Fruit fly (Drosophila melanogaster) whole organism, embryonic: ENCODE results near the gene sick.
A peak's percentile ranks its signal among the peaks of the same experiment; 100 is the strongest.

Source experiments
- Aef1 ChIP-seq: fragments of 200-800 bp; sonication (Bioruptor generic); IDR thresholded peaks from 3 replicates; pipeline ENCODE4 v1.3.6; 2022; ENCODE audit warnings: missing biosample characterization, missing genetic modification characterization
- Bdp1 ChIP-seq: fragments of 200-800 bp; sonication (Bioruptor generic); optimal IDR thresholded peaks from 3 replicates; lab custom pipeline; 2016; ENCODE audit warnings: missing biosample characterization, missing genetic modification characterization
- CG10147 ChIP-seq: fragments of 200-800 bp; sonication (Bioruptor generic); optimal IDR thresholded peaks from 2 replicates; lab custom pipeline; 2019; ENCODE audit warnings: missing biosample characterization, mild to moderate bottlenecking, missing genetic modification characterization, moderate library complexity
- CG11504 ChIP-seq: fragments of 200-800 bp; sonication (Bioruptor generic); optimal IDR thresholded peaks from 3 replicates; lab custom pipeline; 2019; ENCODE audit warnings: missing biosample characterization, mild to moderate bottlenecking, missing genetic modification characterization, moderate library complexity
- CG11695 ChIP-seq: fragments of 200-800 bp; sonication (Bioruptor generic); IDR thresholded peaks from 3 replicates; pipeline ENCODE4 v1.3.6; 2022; ENCODE audit warnings: missing biosample characterization, missing genetic modification characterization
- CG13424 ChIP-seq: fragments of 200-800 bp; sonication (Bioruptor generic); optimal IDR thresholded peaks from 2 replicates; lab custom pipeline; 2019; ENCODE audit warnings: missing biosample characterization, mild to moderate bottlenecking, missing genetic modification characterization, moderate library complexity
- CG14667 ChIP-seq: fragments of 200-800 bp; sonication (Bioruptor generic); IDR thresholded peaks from 2 replicates; pipeline ENCODE4 v1.3.6; 2022; ENCODE audit warnings: missing biosample characterization, missing genetic modification characterization
- CG15011 ChIP-seq: fragments of 200-800 bp; sonication (Bioruptor generic); optimal IDR thresholded peaks from 3 replicates; lab custom pipeline; 2018; ENCODE audit warnings: missing biosample characterization, mild to moderate bottlenecking, missing genetic modification characterization
- CG1602 ChIP-seq: fragments of 200-800 bp; sonication (Bioruptor generic); optimal IDR thresholded peaks from 3 replicates; lab custom pipeline; 2016; ENCODE audit warnings: missing biosample characterization, missing genetic modification characterization
- CG1792 ChIP-seq: fragments of 200-800 bp; sonication (Bioruptor generic); optimal IDR thresholded peaks from 2 replicates; lab custom pipeline; 2016; ENCODE audit warnings: missing biosample characterization, missing genetic modification characterization
- CG34376 ChIP-seq: fragments of 200-800 bp; sonication (Bioruptor generic); optimal IDR thresholded peaks from 2 replicates; lab custom pipeline; 2018; ENCODE audit warnings: missing biosample characterization, mild to moderate bottlenecking, missing genetic modification characterization
- CG5953 ChIP-seq: fragments of 200-800 bp; sonication (Bioruptor generic); IDR thresholded peaks from 2 replicates; pipeline ENCODE4 v1.3.6; 2022; ENCODE audit warnings: missing biosample characterization, missing genetic modification characterization
- CG6175 ChIP-seq: fragments of 200-800 bp; sonication (Bioruptor generic); IDR thresholded peaks from 3 replicates; pipeline ENCODE4 v1.3.6; 2022; ENCODE audit warnings: missing biosample characterization, missing genetic modification characterization
- CG6813 ChIP-seq: fragments of 200-800 bp; sonication (Bioruptor generic); optimal IDR thresholded peaks from 2 replicates; lab custom pipeline; 2017; ENCODE audit warnings: missing biosample characterization, missing genetic modification characterization, mild to moderate bottlenecking, moderate library complexity, missing genetic modification reagents
- CG6854 ChIP-seq: fragments of 200-800 bp; sonication (Bioruptor generic); optimal IDR thresholded peaks from 3 replicates; lab custom pipeline; 2017; ENCODE audit warnings: missing biosample characterization, mild to moderate bottlenecking, missing genetic modification characterization
- CG7745 ChIP-seq: fragments of 200-800 bp; sonication (Bioruptor generic); optimal IDR thresholded peaks from 2 replicates; lab custom pipeline; 2018; ENCODE audit warnings: missing biosample characterization, mild to moderate bottlenecking, missing genetic modification characterization, moderate library complexity
- Chrac-16 ChIP-seq: fragments of 200-800 bp; sonication (Bioruptor generic); optimal IDR thresholded peaks from 3 replicates; lab custom pipeline; 2016; ENCODE audit warnings: missing biosample characterization, missing genetic modification characterization
- Dref ChIP-seq: fragments of 200-800 bp; sonication (Bioruptor generic); IDR thresholded peaks from 2 replicates; pipeline ENCODE4 v1.3.6; 2022; ENCODE audit warnings: missing biosample characterization, missing genetic modification characterization
- E2f1 ChIP-seq: fragments of 200-800 bp; sonication (Bioruptor generic); IDR thresholded peaks from 2 replicates; pipeline ENCODE4 v1.3.6; 2022; ENCODE audit warnings: missing biosample characterization, missing genetic modification characterization
- ERR ChIP-seq: fragments of 200-800 bp; sonication (Bioruptor generic); optimal IDR thresholded peaks from 2 replicates; lab custom pipeline; 2016; ENCODE audit warnings: missing biosample characterization, missing genetic modification characterization
- Fer3 ChIP-seq: fragments of 200-800 bp; sonication (Bioruptor generic); optimal IDR thresholded peaks from 2 replicates; lab custom pipeline; 2018; ENCODE audit warnings: missing biosample characterization, mild to moderate bottlenecking, missing genetic modification characterization, moderate library complexity
- HmgZ ChIP-seq: fragments of 200-800 bp; sonication (Bioruptor generic); optimal IDR thresholded peaks from 2 replicates; lab custom pipeline; 2018; ENCODE audit warnings: missing biosample characterization, mild to moderate bottlenecking, missing genetic modification characterization
- Hmr ChIP-seq: fragments of 200-800 bp; sonication (Bioruptor generic); optimal IDR thresholded peaks from 3 replicates; lab custom pipeline; 2017; ENCODE audit warnings: mild to moderate bottlenecking, missing biosample characterization, missing genetic modification reagents, missing genetic modification characterization
- Lhr ChIP-seq: fragments of 200-800 bp; sonication (Bioruptor generic); optimal IDR thresholded peaks from 3 replicates; lab custom pipeline; 2017; ENCODE audit warnings: mild to moderate bottlenecking, missing biosample characterization, missing genetic modification reagents, missing genetic modification characterization
- MTF-1 ChIP-seq: fragments of 200-800 bp; sonication (Bioruptor generic); optimal IDR thresholded peaks from 2 replicates; lab custom pipeline; 2018; ENCODE audit warnings: missing biosample characterization, mild to moderate bottlenecking, missing genetic modification characterization, borderline replicate concordance
- Nf-YC ChIP-seq: fragments of 200-800 bp; optimal IDR thresholded peaks from 3 replicates; lab custom pipeline; 2019; ENCODE audit warnings: missing biosample characterization, mild to moderate bottlenecking, missing genetic modification characterization, moderate library complexity
- Rfx ChIP-seq: fragments of 200-800 bp; sonication (Bioruptor generic); IDR thresholded peaks from 2 replicates; pipeline ENCODE4 v1.3.6; 2022; ENCODE audit warnings: missing biosample characterization, missing genetic modification characterization
- Six4 ChIP-seq: fragments of 200-800 bp; sonication (Bioruptor generic); optimal IDR thresholded peaks from 2 replicates; lab custom pipeline; 2016; ENCODE audit warnings: missing biosample characterization, missing genetic modification characterization
- Sry-β ChIP-seq: fragments of 200-800 bp; sonication (Bioruptor generic); optimal IDR thresholded peaks from 2 replicates; lab custom pipeline; 2018; ENCODE audit warnings: missing biosample characterization, mild to moderate bottlenecking, missing genetic modification characterization, moderate library complexity
- bbx ChIP-seq: fragments of 200-800 bp; sonication (Bioruptor generic); IDR thresholded peaks from 2 replicates; pipeline ENCODE4 v1.3.6; 2022; ENCODE audit warnings: missing biosample characterization, missing genetic modification characterization; ENCODE audit not compliant: partially characterized antibody
- dmrt11E ChIP-seq: fragments of 200-800 bp; sonication (Bioruptor generic); optimal IDR thresholded peaks from 3 replicates; lab custom pipeline; 2018; ENCODE audit warnings: missing biosample characterization, mild to moderate bottlenecking, missing genetic modification characterization, moderate library complexity
- emc ChIP-seq: fragments of 200-800 bp; sonication (Bioruptor generic); optimal IDR thresholded peaks from 2 replicates; lab custom pipeline; 2016; ENCODE audit warnings: missing biosample characterization, missing genetic modification characterization
- fd102C ChIP-seq: fragments of 200-800 bp; sonication (Bioruptor generic); optimal IDR thresholded peaks from 2 replicates; lab custom pipeline; 2018; ENCODE audit warnings: missing biosample characterization, mild to moderate bottlenecking, missing genetic modification characterization, moderate library complexity
- fru ChIP-seq: fragments of >200 bp; optimal IDR thresholded peaks from 2 replicates; lab custom pipeline; 2017
- gcm2 ChIP-seq: fragments of 200-800 bp; sonication (Bioruptor generic); optimal IDR thresholded peaks from 2 replicates; lab custom pipeline; 2016; ENCODE audit warnings: missing biosample characterization, missing genetic modification characterization
- gem ChIP-seq: fragments of 200-800 bp; sonication (Bioruptor generic); optimal IDR thresholded peaks from 2 replicates; lab custom pipeline; 2019; ENCODE audit warnings: missing biosample characterization, mild to moderate bottlenecking, missing genetic modification characterization, moderate library complexity
- hkb ChIP-seq, 2 experiments: fragments of 200-800 bp in 1 of 2; fragments of >200 bp in 1 of 2; sonication (Bioruptor generic) in 1 of 2; IDR thresholded peaks in 1 of 2; optimal IDR thresholded peaks in 1 of 2; 2 replicates each; pipeline versions ENCODE4 v1.3.6 to Lab custom; 2017 to 2022; ENCODE audit warnings: missing biosample characterization in 1 of 2, missing genetic modification characterization in 1 of 2
- hth ChIP-seq: fragments of >200 bp; optimal IDR thresholded peaks from 2 replicates; lab custom pipeline; 2017; ENCODE audit warnings: inconsistent platforms
- kah ChIP-seq: fragments of 200-800 bp; sonication (Bioruptor generic); optimal IDR thresholded peaks from 2 replicates; lab custom pipeline; 2018; ENCODE audit warnings: missing biosample characterization, mild to moderate bottlenecking, missing genetic modification characterization
- mld ChIP-seq: fragments of 200-800 bp; sonication (Bioruptor generic); IDR thresholded peaks from 3 replicates; pipeline ENCODE4 v1.3.6; 2022; ENCODE audit warnings: missing biosample characterization, missing genetic modification characterization; ENCODE audit not compliant: partially characterized antibody
- nau ChIP-seq: fragments of 200-800 bp; sonication (Bioruptor generic); optimal IDR thresholded peaks from 3 replicates; lab custom pipeline; 2017; ENCODE audit warnings: missing biosample characterization, mild to moderate bottlenecking, missing genetic modification characterization, missing genetic modification reagents
- nerfin-1 ChIP-seq: fragments of 200-800 bp; sonication (Bioruptor generic); optimal IDR thresholded peaks from 3 replicates; lab custom pipeline; 2019; ENCODE audit warnings: missing biosample characterization, mild to moderate bottlenecking, missing genetic modification characterization, moderate library complexity
- pnt ChIP-seq: fragments of 200-800 bp; sonication (Bioruptor generic); optimal IDR thresholded peaks from 3 replicates; lab custom pipeline; 2016; ENCODE audit warnings: missing biosample characterization, missing genetic modification characterization
- prd ChIP-seq, 3 experiments: fragments of >200 bp in 2 of 3; fragments of 200-800 bp in 1 of 3; sonication (Bioruptor generic) in 1 of 3; optimal IDR thresholded peaks in 2 of 3; IDR thresholded peaks in 1 of 3; 2 replicates in 2 of 3; 3 replicates in 1 of 3; pipeline versions ENCODE4 v1.3.6 to Lab custom; 2017 to 2022; ENCODE audit warnings: missing biosample characterization in 1 of 3, missing genetic modification characterization in 1 of 3
- sd ChIP-seq: fragments of 200-800 bp; sonication (Bioruptor generic); optimal IDR thresholded peaks from 3 replicates; lab custom pipeline; 2018; ENCODE audit warnings: missing biosample characterization, mild to moderate bottlenecking, missing genetic modification characterization, moderate library complexity
- slbo ChIP-seq: fragments of 200-800 bp; sonication (Bioruptor generic); IDR thresholded peaks from 2 replicates; pipeline ENCODE4 v1.3.6; 2022; ENCODE audit warnings: missing biosample characterization, missing genetic modification characterization
- tap ChIP-seq: fragments of 200-800 bp; optimal IDR thresholded peaks from 3 replicates; lab custom pipeline; 2019; ENCODE audit warnings: missing biosample characterization, mild to moderate bottlenecking, missing genetic modification characterization, moderate library complexity
- vfl ChIP-seq: fragments of 200-800 bp; sonication (Bioruptor generic); optimal IDR thresholded peaks from 2 replicates; lab custom pipeline; 2016; ENCODE audit warnings: missing biosample characterization, missing genetic modification characterization
- vnd ChIP-seq: fragments of 200-800 bp; sonication (Bioruptor generic); IDR thresholded peaks from 3 replicates; pipeline ENCODE4 v1.3.6; 2022; ENCODE audit warnings: missing biosample characterization, missing genetic modification characterization; ENCODE audit not compliant: partially characterized antibody

The sick gene

dm6 chr2L:19865539-19866068 lies 69.4 kb downstream of the sick start (continued):
- peak; percentile 90 for TF ChIP-seq tap (tag; lab: Kevin White, UChicago)
- peak; percentile 94 for TF ChIP-seq CG1602 (GFP tag; lab: Kevin White, UChicago)
- TF ChIP-seq ERR, result peak; percentile 84
- TF ChIP-seq Lhr (GFP tag; lab: Kevin White, UChicago), result peak; percentile 87
- TF ChIP-seq Dref (GFP tag; lab: Robert Waterston, UW), result no peak
- peak; percentile 84 for TF ChIP-seq nerfin-1 (tag; lab: Kevin White, UChicago)
- TF ChIP-seq slbo (GFP tag; lab: Robert Waterston, UW), result peak; percentile 96
- TF ChIP-seq vfl, result peak; percentile 86
- TF ChIP-seq E2f1 (GFP tag; lab: Robert Waterston, UW), result peak; percentile 92
- peak; percentile 95 for TF ChIP-seq Hmr
- TF ChIP-seq Fer3 (tag; lab: Kevin White, UChicago), result peak; percentile 92
- no peak for TF ChIP-seq bbx
- TF ChIP-seq CG34376 (GFP tag; lab: Kevin White, UChicago), result peak; percentile 39
- TF ChIP-seq nau (GFP tag; lab: Kevin White, UChicago), result peak; percentile 91
- TF ChIP-seq hth, result no peak
- TF ChIP-seq CG11504 (tag; lab: Kevin White, UChicago), result peak; percentile 100
- TF ChIP-seq emc (GFP tag; lab: Kevin White, UChicago), result peak; percentile 60
- TF ChIP-seq Aef1 (GFP tag; lab: Robert Waterston, UW), result peak; percentile 92
- TF ChIP-seq CG6813, result peak; percentile 88
- TF ChIP-seq pnt (GFP tag; lab: Kevin White, UChicago), result peak; percentile 92
- TF ChIP-seq Rfx (GFP tag; lab: Robert Waterston, UW), result peak; percentile 91
- TF ChIP-seq CG13424, result peak; percentile 96
- peak; percentile 90 for TF ChIP-seq Six4 (GFP tag; lab: Kevin White, UChicago)
- TF ChIP-seq dmrt11E (tag; lab: Kevin White, UChicago), result peak; percentile 95
- peak; percentile 15 for TF ChIP-seq fd102C (GFP tag; lab: Kevin White, UChicago)
- no peak for TF ChIP-seq fru (lab: Kevin White, UChicago)
- TF ChIP-seq HmgZ (tag; lab: Kevin White, UChicago), result peak; percentile 97
- TF ChIP-seq mld (GFP tag; lab: Robert Waterston, UW), result no peak
- peak; percentile 73 for TF ChIP-seq CG7745 (tag; lab: Kevin White, UChicago)
- peak; percentile 70 for TF ChIP-seq kah (GFP tag; lab: Kevin White, UChicago)
- peak; percentile 83 for TF ChIP-seq CG15011
- TF ChIP-seq sd, result peak; percentile 84
- TF ChIP-seq CG10147 (GFP tag; lab: Kevin White, UChicago), result peak; percentile 76
- TF ChIP-seq CG14667 (GFP tag; lab: Robert Waterston, UW), result peak; percentile 92
- peak; percentile 89 for TF ChIP-seq gcm2 (GFP tag; lab: Kevin White, UChicago)
- peak; percentile 96 for TF ChIP-seq Sry-β (GFP tag; lab: Kevin White, UChicago)
- peak; percentile 62; the same call in 1 of the 3 replicates for TF ChIP-seq CG6175 (GFP tag; lab: Robert Waterston, UW)
- TF ChIP-seq prd (optimal IDR thresholded peaks at IDR 0.05; lab: Kevin White, UChicago), result no peak
- peak; percentile 95 for TF ChIP-seq prd (GFP tag; IDR thresholded peaks at IDR 0.05; lab: Robert Waterston, UW)
- TF ChIP-seq gem (tag; lab: Kevin White, UChicago), result peak; percentile 98
- no peak for TF ChIP-seq vnd (GFP tag; lab: Robert Waterston, UW)
- TF ChIP-seq CG1792 (GFP tag; lab: Kevin White, UChicago), result peak; percentile 71
- TF ChIP-seq MTF-1, result peak; percentile 80
- no peak for TF ChIP-seq hkb (optimal IDR thresholded peaks at IDR 0.05; lab: Kevin White, UChicago)
- TF ChIP-seq hkb (GFP tag; IDR thresholded peaks at IDR 0.05; lab: Robert Waterston, UW), result peak; percentile 97
- TF ChIP-seq Bdp1 (GFP tag; lab: Kevin White, UChicago), result peak; percentile 90
- peak; percentile 94 for TF ChIP-seq Chrac-16
- peak; percentile 72 for TF ChIP-seq CG6854
- peak; percentile 95 for TF ChIP-seq CG11695 (GFP tag; lab: Robert Waterston, UW)
- peak; percentile 57 for TF ChIP-seq Nf-YC (tag; lab: Kevin White, UChicago)
- peak; percentile 96 for TF ChIP-seq CG5953 (GFP tag; lab: Robert Waterston, UW)
